Fruit fly (Drosophila melanogaster): ENCODE data around the gene CG7376.
"Not testable (repeated sequence)": the region's sequence is repeated elsewhere in the genome, so short reads cannot be mapped to it uniquely, and the experiment has no call there.

- not testable (repeated sequence) for TF ChIP-seq h, psq, Myc, Sin3A (optimal IDR thresholded peaks at IDR 0.05)
Measured at dm6 chr3L:6149248-6149647, 24.8 kb upstream of the CG7376 start, which contains the start of gene Lcp65Ab1.

All from Kc167 (cell line).